Fruit fly (Drosophila melanogaster): ENCODE results near the gene isoQC.

isoQC gene

DNA sequence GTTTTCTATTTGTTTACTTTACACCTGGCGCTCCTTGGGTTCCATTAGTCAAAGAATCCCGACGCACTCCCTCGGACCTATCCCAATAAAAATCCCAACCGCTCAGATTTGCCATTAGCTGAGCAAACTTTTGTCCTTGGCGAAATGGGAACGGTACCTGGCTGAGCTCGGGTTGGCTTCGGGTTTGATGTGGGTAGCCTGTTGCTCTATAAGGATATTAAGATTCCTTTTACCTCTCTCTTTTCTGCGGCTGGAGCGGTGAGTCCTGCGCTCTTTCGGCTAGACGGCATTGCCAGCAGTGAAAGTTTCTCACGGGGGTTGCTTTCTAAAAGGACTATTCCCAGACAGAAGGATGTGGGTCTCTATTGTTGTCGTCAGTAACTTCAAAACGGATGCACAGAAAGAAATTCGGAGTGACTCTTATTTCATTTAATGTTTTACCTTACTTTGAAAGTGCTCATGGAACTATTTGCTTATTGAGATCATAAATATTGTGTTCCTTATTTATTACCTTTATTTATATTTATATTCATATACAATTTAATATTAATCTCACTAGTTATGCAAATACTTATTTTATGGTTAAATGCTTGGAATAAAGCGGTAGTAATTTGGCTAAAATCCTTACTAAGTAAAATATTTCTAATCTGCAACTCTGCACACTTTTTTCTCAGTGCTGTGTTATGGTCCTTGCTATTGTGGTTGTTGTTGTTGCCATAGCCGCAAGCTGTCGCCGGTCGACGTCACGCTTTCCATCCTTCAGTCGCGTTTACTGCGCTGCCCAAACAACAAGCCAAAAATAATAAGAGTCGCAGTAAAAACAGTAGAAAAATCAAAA lies 32.4 kb upstream of the isoQC start, which contains the start of gene CG5910:
Gene CG5910, plus strand, starts transcription at position 788 of the 838 bp plus-strand sequence.
- TF ChIP-seq OdsH (GFP tag; optimal IDR thresholded peaks at IDR 0.05): peak; percentile 69
- no peak for TF ChIP-seq foxo (GFP tag; optimal IDR thresholded peaks at IDR 0.05)
- no peak for TF ChIP-seq GATAd (GFP tag; optimal IDR thresholded peaks at IDR 0.05)
- no peak for TF ChIP-seq Hr78 (GFP tag; optimal IDR thresholded peaks at IDR 0.05)
- TF ChIP-seq Sp1 (GFP tag; optimal IDR thresholded peaks at IDR 0.05): peak; percentile 85
- peak; percentile 58 for TF ChIP-seq CG9705 (GFP tag; optimal IDR thresholded peaks at IDR 0.05)
- peak; percentile 2 for TF ChIP-seq woc (GFP tag; optimal IDR thresholded peaks at IDR 0.05)
- no peak for TF ChIP-seq Rel (GFP tag; optimal IDR thresholded peaks at IDR 0.05)
- peak; percentile 20 for TF ChIP-seq Rel (tag; optimal IDR thresholded peaks at IDR 0.05)
- no peak for TF ChIP-seq CrebA (GFP tag; optimal IDR thresholded peaks at IDR 0.05; ENCODE audit: borderline replicate concordance)
- peak; percentile 50 for TF ChIP-seq sv (GFP tag; optimal IDR thresholded peaks at IDR 0.05)
- peak; percentile 55 for TF ChIP-seq h (GFP tag; optimal IDR thresholded peaks at IDR 0.05)
- no peak for TF ChIP-seq dl (GFP tag; optimal IDR thresholded peaks at IDR 0.05; ENCODE audit: insufficient read depth in 1 of 2, partially characterized antibody in 2 of 2)
- no peak for TF ChIP-seq N (GFP tag; optimal IDR thresholded peaks at IDR 0.05)
- TF ChIP-seq jim (GFP tag; optimal IDR thresholded peaks at IDR 0.05): no peak
- no peak for TF ChIP-seq Vsx2 (GFP tag; optimal IDR thresholded peaks at IDR 0.05; ENCODE audit: partially characterized antibody)
- peak; percentile 1 for TF ChIP-seq ey (GFP tag; optimal IDR thresholded peaks at IDR 0.05)
- TF ChIP-seq tai (GFP tag; optimal IDR thresholded peaks at IDR 0.05): no peak
- no peak for TF ChIP-seq sage (GFP tag; optimal IDR thresholded peaks at IDR 0.05)
- TF ChIP-seq rgr (GFP tag; optimal IDR thresholded peaks at IDR 0.05): peak; percentile 63
- TF ChIP-seq psq (GFP tag; optimal IDR thresholded peaks at IDR 0.05): peak; percentile 64
- no peak for TF ChIP-seq usp (GFP tag; optimal IDR thresholded peaks at IDR 0.05)
- TF ChIP-seq HLH106 (tag; optimal IDR thresholded peaks at IDR 0.05): peak; percentile 78

DNA sequence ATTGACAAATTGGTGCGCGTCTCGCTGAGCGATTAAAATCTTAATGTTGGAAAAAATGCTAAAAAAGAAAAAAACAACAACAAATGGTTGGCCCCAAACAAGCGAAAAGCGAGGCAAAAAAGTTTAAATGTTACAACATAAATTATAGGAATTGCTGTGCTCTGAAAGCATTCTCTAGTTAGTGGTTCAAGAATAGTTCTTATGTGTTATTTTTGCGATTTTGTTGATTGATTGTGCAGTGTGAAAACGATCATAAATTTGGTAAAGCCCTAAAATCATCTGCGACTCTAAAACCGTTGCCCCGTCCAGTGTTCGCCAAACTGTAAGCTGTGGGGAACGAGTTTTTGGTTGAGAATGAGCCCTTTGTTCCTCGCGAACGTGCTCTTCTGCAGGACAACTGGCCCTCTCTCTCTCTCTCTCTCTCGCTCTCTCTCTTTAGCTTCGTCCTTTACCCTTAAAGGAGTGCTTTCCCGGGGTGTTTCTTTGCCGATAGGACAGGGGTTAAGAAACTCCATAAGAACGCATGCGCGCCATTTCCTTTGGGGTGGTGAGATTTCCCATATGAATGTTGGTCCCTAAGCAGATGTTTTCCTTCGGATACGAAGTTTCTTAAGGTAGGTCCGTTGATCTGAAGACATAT lies 31.5 kb upstream of the isoQC start:
- TF ChIP-seq dl (GFP tag; optimal IDR thresholded peaks at IDR 0.05; ENCODE audit: insufficient read depth in 1 of 2, partially characterized antibody in 2 of 2): peak; percentile 6 to 73
- no peak for TF ChIP-seq CG32264 (GFP tag; optimal IDR thresholded peaks at IDR 0.05)
- no peak for TF ChIP-seq sage (GFP tag; optimal IDR thresholded peaks at IDR 0.05)
- TF ChIP-seq Myc (optimal IDR thresholded peaks at IDR 0.05): peak; percentile 64
- peak; percentile 67 for TF ChIP-seq Dif (GFP tag; optimal IDR thresholded peaks at IDR 0.05; ENCODE audit: partially characterized antibody)

DNA sequence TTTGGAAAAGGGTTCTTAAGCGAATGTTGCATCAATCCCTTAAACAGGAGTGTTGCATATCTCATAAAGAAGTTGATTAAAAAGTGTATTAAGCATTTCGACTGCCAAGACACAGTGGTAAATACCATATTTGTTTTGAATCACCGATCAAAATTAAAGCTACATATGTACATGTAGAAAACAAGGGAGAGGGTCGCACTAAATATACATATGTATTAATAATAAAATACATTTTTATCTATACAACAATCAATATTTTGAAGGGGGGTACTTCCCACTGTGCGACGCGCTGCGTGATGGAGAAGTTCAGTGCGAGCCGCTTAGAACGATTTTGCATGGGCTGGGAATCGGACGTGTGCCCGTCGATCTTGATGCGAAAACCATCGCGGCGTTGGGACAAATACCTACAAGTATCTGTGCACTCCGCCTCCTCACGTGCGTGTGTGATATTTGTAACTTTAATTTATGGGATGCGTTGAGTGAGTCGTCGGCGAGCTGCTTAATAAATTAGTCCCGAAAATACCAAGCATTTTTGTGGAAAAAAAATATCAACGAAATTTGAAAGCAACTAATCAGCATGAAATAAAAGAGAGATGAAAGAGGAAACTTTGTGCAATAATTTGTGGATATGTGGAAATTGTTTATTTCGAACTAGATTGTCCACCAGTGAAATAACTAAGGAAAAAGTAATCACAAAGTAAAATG lies 29.3 kb upstream of the isoQC start:
- TF ChIP-seq OdsH (GFP tag; optimal IDR thresholded peaks at IDR 0.05) (peak; percentile 92), dsf (GFP tag; optimal IDR thresholded peaks at IDR 0.05; ENCODE audit: borderline replicate concordance) (no peak), Myc (optimal IDR thresholded peaks at IDR 0.05) (no peak), GATAd (GFP tag; optimal IDR thresholded peaks at IDR 0.05) (peak; percentile 59), Mio (GFP tag; optimal IDR thresholded peaks at IDR 0.05) (no peak), fru (GFP tag; optimal IDR thresholded peaks at IDR 0.05) (peak; percentile 90), ey (GFP tag; optimal IDR thresholded peaks at IDR 0.05) (peak; percentile 80), br (GFP tag; optimal IDR thresholded peaks at IDR 0.05) (peak; percentile 82), Hr83 (GFP tag; optimal IDR thresholded peaks at IDR 0.05; ENCODE audit: poor library complexity, severe bottlenecking) (peak; percentile 84), Jra (GFP tag; optimal IDR thresholded peaks at IDR 0.05) (peak; percentile 73), CG32264 (GFP tag; optimal IDR thresholded peaks at IDR 0.05) (peak; percentile 61), woc (GFP tag; optimal IDR thresholded peaks at IDR 0.05) (peak; percentile 54), pan (optimal IDR thresholded peaks at IDR 0.05) (no peak), Dfd (GFP tag; optimal IDR thresholded peaks at IDR 0.05) (no peak), Rel (GFP tag; optimal IDR thresholded peaks at IDR 0.05) (peak; percentile 75), Rel (tag; optimal IDR thresholded peaks at IDR 0.05) (peak; percentile 80), jim (GFP tag; optimal IDR thresholded peaks at IDR 0.05) (no peak), h (GFP tag; optimal IDR thresholded peaks at IDR 0.05) (peak; percentile 95), usp (GFP tag; optimal IDR thresholded peaks at IDR 0.05) (no peak), sv (GFP tag; optimal IDR thresholded peaks at IDR 0.05) (peak; percentile 73), rgr (GFP tag; optimal IDR thresholded peaks at IDR 0.05) (peak; percentile 96), Sp1 (GFP tag; optimal IDR thresholded peaks at IDR 0.05) (peak; percentile 78), Hnf4 (GFP tag; optimal IDR thresholded peaks at IDR 0.05) (peak; percentile 87), tai (GFP tag; optimal IDR thresholded peaks at IDR 0.05) (peak; percentile 65), dl (GFP tag; optimal IDR thresholded peaks at IDR 0.05; ENCODE audit: insufficient read depth in 1 of 2, partially characterized antibody in 2 of 2) (no peak), Hr78 (GFP tag; optimal IDR thresholded peaks at IDR 0.05) (no peak), HLH106 (tag; optimal IDR thresholded peaks at IDR 0.05) (peak; percentile 84), lola (GFP tag; optimal IDR thresholded peaks at IDR 0.05) (no peak), sage (GFP tag; optimal IDR thresholded peaks at IDR 0.05) (peak; percentile 86), Abd-B (GFP tag; optimal IDR thresholded peaks at IDR 0.05) (no peak), dmrt93B (GFP tag; optimal IDR thresholded peaks at IDR 0.05) (peak; percentile 73), N (GFP tag; optimal IDR thresholded peaks at IDR 0.05) (no peak), psq (GFP tag; optimal IDR thresholded peaks at IDR 0.05) (peak; percentile 88), foxo (GFP tag; optimal IDR thresholded peaks at IDR 0.05) (peak in 1 of 2 experiments; percentile 95), Dif (GFP tag; optimal IDR thresholded peaks at IDR 0.05; ENCODE audit: partially characterized antibody) (no peak), CrebA (GFP tag; optimal IDR thresholded peaks at IDR 0.05; ENCODE audit: borderline replicate concordance) (no peak), CG9705 (GFP tag; optimal IDR thresholded peaks at IDR 0.05) (no peak)

All from whole organism, wandering third instar larva.